Fruit fly (Drosophila melanogaster): ENCODE data around the gene RpS6.

The RpS6 gene

DNA sequence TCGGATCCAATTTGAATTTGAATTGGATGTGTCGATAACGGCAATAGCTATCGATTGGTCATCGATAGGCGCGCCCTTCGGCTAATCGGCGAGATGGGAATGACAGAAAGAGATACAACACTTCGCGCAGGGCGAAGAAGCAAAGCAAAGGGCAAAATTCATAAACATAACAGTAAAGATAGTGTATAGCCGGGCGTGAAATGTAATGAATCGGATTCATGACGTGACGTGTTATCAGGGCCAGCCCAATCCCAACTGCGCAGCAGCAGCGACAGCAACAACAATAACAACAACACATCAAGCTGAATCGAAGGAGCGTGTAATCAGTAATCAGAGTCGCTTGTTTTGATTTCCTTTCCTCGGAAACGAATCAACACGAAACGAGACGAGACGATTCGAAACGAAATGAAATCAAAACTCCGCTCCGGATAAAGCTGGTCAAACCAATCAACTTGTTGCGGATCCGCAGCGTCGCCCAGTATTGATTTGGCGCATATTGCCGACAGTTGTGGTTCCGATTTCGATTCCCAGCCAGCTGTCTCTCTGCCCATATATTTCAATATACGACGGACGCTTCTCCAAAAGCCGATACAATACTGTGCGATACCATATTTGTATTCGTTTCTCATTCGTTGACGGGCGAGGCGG is 11.0 kb upstream of the RpS6 start, which contains the start of gene snz:
TSS of gene snz (plus strand) at position 107 of the 648 bp plus-strand sequence.
- TF ChIP-seq trh (GFP tag; optimal IDR thresholded peaks at IDR 0.05) (no peak), NfI (GFP tag; optimal IDR thresholded peaks at IDR 0.05) (no peak), Deaf1 (tag; optimal IDR thresholded peaks at IDR 0.05) (peak; percentile 94), Atf6 (GFP tag; IDR thresholded peaks at IDR 0.05) (no peak), chinmo (GFP tag; IDR thresholded peaks at IDR 0.05; ENCODE audit: partially characterized antibody) (peak; percentile 81; the same call in 3 of the 4 replicates), NC2α (GFP tag; optimal IDR thresholded peaks at IDR 0.05) (no peak), CG31365 (tag; optimal IDR thresholded peaks at IDR 0.05) (no peak), CG32767 (GFP tag; IDR thresholded peaks at IDR 0.05) (no peak), CG6683 (GFP tag; optimal IDR thresholded peaks at IDR 0.05) (no peak), CG18764 (GFP tag; optimal IDR thresholded peaks at IDR 0.05) (no peak), CG12391 (tag; optimal IDR thresholded peaks at IDR 0.05) (no peak), mirr (GFP tag; optimal IDR thresholded peaks at IDR 0.05) (peak; percentile 83), Myb (GFP tag; optimal IDR thresholded peaks at IDR 0.05) (peak; percentile 88), CG4424 (GFP tag; optimal IDR thresholded peaks at IDR 0.05) (no peak), Optix (GFP tag; IDR thresholded peaks at IDR 0.05) (no peak), CG8924 (tag; optimal IDR thresholded peaks at IDR 0.05) (no peak), mam (GFP tag; optimal IDR thresholded peaks at IDR 0.05) (no peak), Fer1 (GFP tag; optimal IDR thresholded peaks at IDR 0.05) (peak; percentile 34), CG8089 (GFP tag; optimal IDR thresholded peaks at IDR 0.05) (no peak), CG15601 (tag; optimal IDR thresholded peaks at IDR 0.05) (no peak), CTCF (GFP tag; optimal IDR thresholded peaks at IDR 0.05) (no peak), unpg (GFP tag; optimal IDR thresholded peaks at IDR 0.05) (no peak), CG15073 (GFP tag; optimal IDR thresholded peaks at IDR 0.05) (no peak), CG1233 (GFP tag; optimal IDR thresholded peaks at IDR 0.05) (no peak), bigmax (GFP tag; optimal IDR thresholded peaks at IDR 0.05) (no peak), fd102C (GFP tag; optimal IDR thresholded peaks at IDR 0.05) (no peak), CG43689 (GFP tag; IDR thresholded peaks at IDR 0.05) (no peak), luna (GFP tag; optimal IDR thresholded peaks at IDR 0.05) (no peak), ara (GFP tag; IDR thresholded peaks at IDR 0.05) (no peak), MBD-R2 (GFP tag; IDR thresholded peaks at IDR 0.05) (peak; percentile 52; the same call in 1 of the 2 replicates), gro (GFP tag; optimal IDR thresholded peaks at IDR 0.05) (no peak), CG6854 (GFP tag; optimal IDR thresholded peaks at IDR 0.05) (no peak), CG10321 (GFP tag; IDR thresholded peaks at IDR 0.05) (no peak; the same call in 1 of the 2 replicates), exex (tag; optimal IDR thresholded peaks at IDR 0.05) (peak; percentile 68), ftz-f1 (GFP tag; optimal IDR thresholded peaks at IDR 0.05) (no peak), CG2875 (GFP tag; optimal IDR thresholded peaks at IDR 0.05) (no peak), CG10959 (GFP tag; IDR thresholded peaks at IDR 0.05) (no peak), cas (GFP tag; IDR thresholded peaks at IDR 0.05) (no peak), eve (GFP tag; optimal IDR thresholded peaks at IDR 0.05) (no peak), ac (GFP tag; optimal IDR thresholded peaks at IDR 0.05) (no peak), B-H2 (GFP tag; optimal IDR thresholded peaks at IDR 0.05) (peak; percentile 30), PHDP (tag; optimal IDR thresholded peaks at IDR 0.05) (no peak), E2f2 (GFP tag; IDR thresholded peaks at IDR 0.05) (peak; percentile 83), Abd-B (GFP tag; optimal IDR thresholded peaks at IDR 0.05) (no peak), CG15696 (tag; optimal IDR thresholded peaks at IDR 0.05) (no peak), CG17912 (GFP tag; optimal IDR thresholded peaks at IDR 0.05) (no peak), Sry-β (GFP tag; optimal IDR thresholded peaks at IDR 0.05) (no peak), Fer3 (tag; optimal IDR thresholded peaks at IDR 0.05) (no peak), CG8478 (optimal IDR thresholded peaks at IDR 0.05) (no peak), ttk (GFP tag; IDR thresholded peaks at IDR 0.05) (no peak), schlank (tag; optimal IDR thresholded peaks at IDR 0.05) (no peak), Mad (GFP tag; optimal IDR thresholded peaks at IDR 0.05) (no peak)

Measured in whole organism, embryonic.